Fruit fly (Drosophila melanogaster) whole organism, pupa: ENCODE measurements around the gene GstD4.

Experiments
- CG13204 ChIP-seq: fragments of 200-800 bp; sonication (Bioruptor generic); optimal IDR thresholded peaks from 2 replicates; lab custom pipeline; 2018; ENCODE audit warnings: missing biosample characterization, mild to moderate bottlenecking, missing genetic modification characterization, moderate library complexity
- CG17806 ChIP-seq: fragments of 200-800 bp; sonication (Bioruptor generic); optimal IDR thresholded peaks from 2 replicates; lab custom pipeline; 2018; ENCODE audit warnings: missing biosample characterization, mild to moderate bottlenecking, missing genetic modification characterization, moderate library complexity
- CG34367 ChIP-seq: fragments of 200-800 bp; sonication (Bioruptor generic); optimal IDR thresholded peaks from 2 replicates; lab custom pipeline; 2018; ENCODE audit warnings: missing biosample characterization, mild to moderate bottlenecking, missing genetic modification characterization
- CG4496 ChIP-seq: fragments of 200-800 bp; sonication (Bioruptor generic); IDR thresholded peaks from 3 replicates; pipeline ENCODE4 v1.3.6; 2022; ENCODE audit warnings: missing biosample characterization, missing genetic modification characterization
- CG9948 ChIP-seq: fragments of 200-800 bp; sonication (Bioruptor generic); optimal IDR thresholded peaks from 2 replicates; lab custom pipeline; 2018; ENCODE audit warnings: missing biosample characterization, mild to moderate bottlenecking, missing genetic modification characterization, moderate library complexity
- gl ChIP-seq: fragments of 200-800 bp; sonication (Bioruptor generic); optimal IDR thresholded peaks from 2 replicates; lab custom pipeline; 2018; ENCODE audit warnings: missing biosample characterization, mild to moderate bottlenecking, missing genetic modification characterization

dm6 chr3R:12383036-12383435, 9.1 kb downstream of the GstD4 start, which contains the start of gene GstD11:
- TF ChIP-seq CG4496 (GFP tag; lab: Robert Waterston, UW): no peak
- TF ChIP-seq CG34367 (tag; lab: Kevin White, UChicago): no peak
- no peak for TF ChIP-seq CG9948 (tag; lab: Kevin White, UChicago)
- TF ChIP-seq CG17806: no peak
- no peak for TF ChIP-seq CG13204 (GFP tag; lab: Kevin White, UChicago)
- TF ChIP-seq gl: no peak
